Worm (Caenorhabditis elegans) whole organism, dauer: Measurements from ENCODE around the gene nhr-181.

Experiments used
- unc-62 ChIP-seq: sonication (generic microtip); optimal IDR thresholded peaks from 2 replicates; lab custom pipeline; 2017; ENCODE audit warnings: missing biosample characterization, missing genetic modification reagents, missing genetic modification characterization

nhr-181 gene

DNA sequence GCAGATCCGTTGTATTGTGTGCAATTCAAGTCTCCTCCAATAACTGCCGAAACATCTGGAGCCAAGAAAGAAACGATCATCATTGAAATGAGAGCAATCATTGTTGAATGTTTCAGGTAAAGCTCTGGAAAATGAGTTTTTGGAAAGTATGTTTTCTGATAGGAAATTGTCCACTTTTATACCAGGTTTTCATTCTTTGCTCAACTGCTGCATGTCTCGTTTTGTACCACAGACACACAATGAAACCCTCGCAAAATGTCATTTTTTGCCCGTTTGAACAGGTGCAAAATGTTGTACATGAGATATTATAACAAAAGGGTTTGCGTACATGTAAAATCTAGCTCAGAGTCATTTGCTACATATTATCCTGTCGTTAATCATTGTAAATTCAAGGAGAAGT is 25.8 kb downstream of the nhr-181 start, which contains the start of gene T05B4.10:
Gene T05B4.10 (minus strand): TSS at position 101 of the 400 bp plus-strand sequence.
- no peak for TF ChIP-seq unc-62 (GFP tag; lab: Kevin White, UChicago)

DNA sequence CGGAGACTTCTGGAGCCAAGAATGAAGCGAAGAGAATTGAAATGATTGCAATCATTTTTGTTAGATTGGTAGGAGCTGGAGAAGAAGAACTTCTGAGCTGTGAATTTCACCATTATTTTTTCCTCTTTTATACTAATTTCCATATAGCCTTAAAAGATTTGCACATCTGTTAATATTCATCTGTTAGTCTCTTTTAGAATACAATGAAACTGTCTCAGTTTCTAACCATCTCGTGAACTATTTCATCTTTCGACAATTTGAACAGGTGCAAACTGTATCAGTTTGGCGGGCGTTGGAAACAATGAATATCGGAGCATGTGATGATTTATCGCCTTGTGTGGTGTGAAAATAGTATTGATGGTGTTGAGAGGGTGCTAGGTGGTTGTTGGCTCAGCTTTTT is 27.6 kb downstream of the nhr-181 start, which contains the start of gene phat-5:
Gene phat-5 (minus strand): TSS at position 101 of the 400 bp plus-strand sequence.
- no peak for TF ChIP-seq unc-62 (GFP tag; lab: Kevin White, UChicago)

DNA sequence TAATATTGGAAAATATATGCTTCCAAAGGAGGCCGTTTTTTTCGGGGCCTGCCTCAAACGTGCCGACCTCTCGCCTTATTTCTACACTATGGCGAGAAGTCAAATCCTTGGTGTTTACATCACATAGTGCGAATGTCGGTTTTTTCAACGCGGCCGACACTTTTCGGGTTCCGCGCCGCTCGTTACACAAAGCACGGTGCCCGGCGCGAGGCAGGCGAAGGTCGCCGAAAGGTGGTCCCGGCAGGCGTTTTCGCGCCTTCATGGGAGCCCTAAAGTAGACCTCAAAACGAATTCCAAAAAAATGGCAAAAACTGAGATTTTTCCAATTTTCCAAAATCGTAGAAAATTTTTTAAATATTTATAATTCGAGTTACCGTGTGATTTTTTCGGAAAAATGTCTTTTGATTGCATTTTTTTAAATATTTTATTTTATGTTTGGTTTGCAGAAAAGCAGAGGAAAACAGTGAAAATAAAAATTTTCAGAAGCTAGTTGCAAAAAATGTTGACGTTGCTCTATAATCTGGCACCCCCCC is 30.8 kb downstream of the nhr-181 start, which contains the start of gene T05B4.12:
Gene T05B4.12 (minus strand): TSS at position 483 of the 533 bp plus-strand sequence.
- TF ChIP-seq unc-62 (GFP tag; lab: Kevin White, UChicago): no peak

DNA sequence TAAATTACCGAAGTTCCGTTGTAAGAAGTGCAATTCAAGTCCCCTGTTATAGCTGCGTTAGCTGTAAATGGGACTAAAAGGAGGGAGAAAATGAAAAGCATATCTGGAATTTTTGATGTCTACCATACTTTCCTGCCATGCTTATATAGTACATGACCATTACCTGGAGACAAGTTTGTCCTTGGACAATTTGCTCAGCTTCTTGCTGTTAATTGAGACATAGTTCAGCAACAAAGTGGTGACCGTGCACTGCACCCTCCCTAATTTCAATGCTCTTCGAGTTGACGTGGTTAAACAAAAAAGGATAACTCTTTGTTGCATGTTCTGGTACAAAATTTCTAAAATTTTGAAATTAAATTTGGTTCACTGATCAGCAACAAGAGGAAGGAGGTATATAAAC is 32.6 kb downstream of the nhr-181 start, which contains the start of gene T05B4.13:
Gene T05B4.13 (minus strand): TSS at position 101 of the 400 bp plus-strand sequence.
- TF ChIP-seq unc-62 (GFP tag; lab: Kevin White, UChicago): no peak

DNA sequence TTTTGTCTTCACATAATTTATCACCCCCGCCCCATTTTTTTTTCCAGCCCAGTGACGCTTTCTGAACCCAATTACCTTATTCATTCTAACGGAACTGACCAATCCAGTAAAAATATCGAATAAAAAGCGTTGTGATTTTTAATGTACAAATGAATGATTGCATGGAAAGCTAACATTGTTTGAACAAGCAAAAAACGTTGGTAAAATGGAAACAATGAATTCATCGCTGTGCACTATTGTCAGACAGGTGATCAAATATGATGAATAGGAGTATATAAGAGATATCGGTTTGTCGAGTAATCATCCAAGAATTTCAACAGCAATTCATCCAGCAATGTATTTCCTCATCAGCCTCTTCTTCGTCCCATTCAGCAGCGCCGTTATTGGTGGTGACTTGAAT is 34.8 kb downstream of the nhr-181 start, which contains the start of gene phat-4:
Gene phat-4 (plus strand): TSS at position 301 of the 400 bp plus-strand sequence.
- TF ChIP-seq unc-62 (GFP tag; lab: Kevin White, UChicago): no peak

DNA sequence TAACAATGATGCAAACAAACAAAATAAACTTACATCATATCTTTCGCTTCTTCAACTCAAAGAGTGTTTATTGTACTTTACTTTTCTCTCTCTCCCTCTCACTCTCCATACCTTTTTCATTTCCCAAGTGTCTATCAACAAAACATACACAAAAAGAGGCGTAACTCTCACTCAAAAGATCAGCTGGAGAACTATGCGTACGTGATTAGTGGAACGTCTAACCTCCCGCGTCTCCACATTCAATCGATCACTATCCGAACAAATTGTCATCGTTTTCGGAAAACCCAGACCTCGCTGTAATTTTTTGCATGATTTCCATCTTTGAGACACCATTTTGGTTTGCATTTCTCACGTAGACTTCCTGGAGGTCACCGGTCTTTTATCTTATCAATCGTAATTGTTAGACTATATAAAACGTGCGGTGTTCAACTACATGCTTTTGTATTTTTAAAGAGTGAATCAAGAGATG is 36.7 kb downstream of the nhr-181 start, which contains the start of gene nhr-57:
Gene nhr-57 (plus strand): TSS at position 419 of the 469 bp plus-strand sequence.
- TF ChIP-seq unc-62 (GFP tag; lab: Kevin White, UChicago): no peak

DNA sequence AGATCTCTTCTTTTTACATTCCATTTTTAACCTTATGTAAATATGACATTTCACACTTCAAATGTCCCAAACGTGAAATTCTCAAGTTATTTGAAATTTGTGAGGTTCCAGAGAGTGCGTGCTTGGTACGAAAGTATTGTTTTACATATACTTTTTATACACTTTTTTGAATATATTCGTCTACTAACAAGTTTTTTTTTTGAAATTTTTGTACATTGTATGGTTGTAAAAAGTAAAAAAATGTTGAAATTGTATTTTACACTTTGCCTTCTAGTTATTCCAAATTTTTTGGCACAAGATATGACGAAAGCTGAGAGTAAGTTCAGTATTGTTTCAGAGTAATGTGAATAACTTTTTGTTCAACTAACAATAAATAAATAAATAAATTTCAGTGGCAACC is 39.9 kb downstream of the nhr-181 start, which contains the start of gene lgc-1:
Gene lgc-1 (plus strand): TSS at position 301 of the 400 bp plus-strand sequence.
- no peak for TF ChIP-seq unc-62 (GFP tag; lab: Kevin White, UChicago)

DNA sequence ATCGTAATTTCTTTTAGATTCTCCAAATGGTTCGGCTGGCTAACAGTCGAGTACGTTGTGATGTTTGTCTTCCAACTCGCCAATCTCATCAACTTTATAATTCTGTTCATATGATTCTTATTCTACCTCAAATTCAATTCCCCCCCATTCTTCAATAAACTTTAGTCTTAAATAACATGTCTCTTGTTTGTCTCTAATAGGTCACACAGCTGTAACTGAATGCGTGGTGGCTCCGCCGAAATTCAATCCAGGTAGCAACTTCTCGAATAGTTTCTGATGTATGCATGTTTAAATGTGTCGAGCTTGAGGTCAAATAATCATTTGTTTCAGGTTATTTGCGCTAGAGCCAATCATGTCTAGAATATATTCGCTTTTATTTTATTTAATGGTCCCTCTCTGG is 43.8 kb downstream of the nhr-181 start, which contains the start of gene lgc-29:
Gene lgc-29 (plus strand): TSS at position 301 of the 400 bp plus-strand sequence.
- no peak for TF ChIP-seq unc-62 (GFP tag; lab: Kevin White, UChicago)

DNA sequence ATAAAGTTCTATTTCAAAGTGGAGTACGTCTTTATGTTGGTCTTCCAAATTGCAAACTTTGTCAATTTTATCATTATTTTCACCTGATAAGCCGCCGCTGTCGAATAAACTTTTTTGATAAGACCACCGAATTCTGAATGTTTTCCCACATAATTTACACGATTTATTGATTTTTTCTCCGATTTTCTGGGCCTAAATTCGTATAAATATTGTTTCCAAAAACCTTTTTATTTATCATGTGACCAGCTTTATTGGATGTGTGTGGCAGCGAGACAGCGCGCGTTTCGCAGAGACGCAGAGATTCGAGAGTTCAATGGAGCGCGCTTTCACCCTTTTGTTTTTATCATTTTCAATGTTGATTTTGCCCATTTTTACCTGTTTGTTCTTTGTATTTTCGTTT is 48.2 kb downstream of the nhr-181 start:
- TF ChIP-seq unc-62 (GFP tag; lab: Kevin White, UChicago): no peak

DNA sequence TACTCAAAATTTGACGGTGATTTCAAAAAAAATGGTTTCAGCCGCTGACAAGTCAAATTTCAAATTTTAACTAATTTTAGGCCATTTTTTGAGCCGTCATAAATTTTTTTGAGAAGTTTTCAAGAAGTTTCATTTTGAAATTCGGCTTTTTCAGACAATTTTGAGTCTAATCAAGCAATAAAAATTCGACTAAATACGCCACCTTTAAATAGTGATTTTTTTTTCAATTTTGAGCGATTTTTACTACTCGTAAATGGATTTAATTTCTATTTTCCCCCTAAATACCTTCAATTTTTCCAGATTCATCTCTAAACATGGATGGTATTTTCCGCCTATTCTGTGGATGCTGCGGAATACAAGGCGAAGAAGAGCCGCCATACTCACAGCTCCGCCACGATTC is 49.4 kb downstream of the nhr-181 start, which contains the start of gene Y45G5AL.1:
Gene Y45G5AL.1 (plus strand): TSS at position 301 of the 400 bp plus-strand sequence.
- no peak for TF ChIP-seq unc-62 (GFP tag; lab: Kevin White, UChicago)
